Worm (Caenorhabditis elegans): ENCODE data around the gene glb-9.

- TF ChIP-seq dao-5 (tag; optimal IDR thresholded peaks at IDR 0.05) (no peak), W03F9.2 (tag; optimal IDR thresholded peaks at IDR 0.05) (no peak), him-1 (tag; optimal IDR thresholded peaks at IDR 0.05) (no peak)
Observed at ce11 chrII:7458706-7459105, 60.4 kb downstream of the glb-9 start, which contains the start of gene D1022.5.

All from whole organism, L4/young adult.